Worm (Caenorhabditis elegans) whole organism, L3 larva: ENCODE data around the gene cpr-5.

Source experiments
- aly-2 ChIP-seq: fragments of 150-350 bp; optimal IDR thresholded peaks from 2 replicates; lab custom pipeline; 2014; ENCODE audit warnings: missing biosample characterization, missing genetic modification characterization
- egl-27 ChIP-seq: sonication (generic microtip); optimal IDR thresholded peaks from 4 replicates; lab custom pipeline; 2017; ENCODE audit warnings: missing biosample characterization, missing genetic modification reagents, missing genetic modification characterization
- elt-2 ChIP-seq: sonication (generic microtip); optimal IDR thresholded peaks from 2 replicates; lab custom pipeline; 2016; ENCODE audit warnings: missing genetic modification reagents, mild to moderate bottlenecking, missing genetic modification characterization, missing compliant biosample characterization
- elt-3 ChIP-seq, 3 experiments: fragments of 150-350 bp in 1 of 3; sonication (generic microtip) in 2 of 3; optimal IDR thresholded peaks; 2 replicates in 2 of 3; 4 replicates in 1 of 3; lab custom pipeline; 2014 to 2017; ENCODE audit warnings: missing biosample characterization in 3 of 3, missing genetic modification characterization in 3 of 3
- jun-1 ChIP-seq: fragments of 150-350 bp; optimal IDR thresholded peaks from 2 replicates; lab custom pipeline; 2014; ENCODE audit warnings: missing biosample characterization, missing genetic modification reagents, missing genetic modification characterization
- nhr-76 ChIP-seq: fragments of 150-350 bp; sonication (generic microtip); optimal IDR thresholded peaks from 5 replicates; lab custom pipeline; 2014; ENCODE audit warnings: missing biosample characterization, missing genetic modification characterization
- nhr-77 ChIP-seq: fragments of 150-350 bp; optimal IDR thresholded peaks from 2 replicates; lab custom pipeline; 2014; ENCODE audit warnings: missing biosample characterization, missing genetic modification characterization
- snpc-4 ChIP-seq: fragments of 150-350 bp; optimal IDR thresholded peaks from 2 replicates; lab custom pipeline; 2014; ENCODE audit warnings: missing biosample characterization, missing genetic modification characterization
- zag-1 ChIP-seq: fragments of 150-350 bp; optimal IDR thresholded peaks from 2 replicates; lab custom pipeline; 2014; ENCODE audit warnings: missing biosample characterization, missing genetic modification characterization
- ztf-11 ChIP-seq: fragments of 150-350 bp; optimal IDR thresholded peaks from 2 replicates; lab custom pipeline; 2014; ENCODE audit warnings: missing biosample characterization, missing genetic modification characterization
- ztf-4 ChIP-seq: fragments of 150-350 bp; optimal IDR thresholded peaks from 2 replicates; lab custom pipeline; 2014; ENCODE audit warnings: missing biosample characterization, missing genetic modification characterization

DNA sequence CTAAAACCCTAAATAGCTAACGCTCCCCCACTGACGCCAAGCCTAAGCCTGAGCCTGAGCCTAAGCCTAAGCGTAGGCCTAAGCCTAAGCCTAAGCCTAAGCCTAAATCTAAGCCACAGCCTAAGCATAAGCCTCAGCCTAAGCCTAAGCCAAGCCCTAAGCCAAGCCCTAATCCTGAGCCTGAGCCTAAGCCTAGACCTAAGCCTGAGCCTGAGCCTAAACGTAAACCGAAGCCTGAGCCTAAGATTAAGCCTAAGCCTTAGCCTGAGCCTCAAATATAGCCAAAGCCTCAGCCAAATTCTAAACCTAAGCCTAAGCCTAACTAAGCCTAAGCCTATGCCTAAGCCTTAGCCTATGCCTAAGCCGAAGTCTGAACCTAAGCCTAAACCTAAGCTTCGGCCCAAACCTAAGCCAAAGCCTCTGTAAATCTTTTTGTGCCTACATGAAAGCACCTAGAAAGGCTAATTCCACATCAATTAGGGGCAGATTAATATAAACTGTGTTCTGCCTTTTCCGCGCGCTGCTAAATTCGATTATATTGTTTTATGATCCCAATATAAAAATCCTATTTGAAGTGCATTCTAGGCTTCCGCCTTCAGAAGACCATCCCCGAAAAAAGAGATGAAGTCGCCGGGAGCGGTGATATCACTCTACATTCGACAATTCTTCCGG lies 31.4 kb upstream of the cpr-5 start, which contains the start of gene ptr-16:
- TF ChIP-seq elt-3 (tag; optimal IDR thresholded peaks at IDR 0.05; lab: Kevin White, UChicago) (no peak), jun-1 (tag; lab: Kevin White, UChicago) (no peak), ztf-11 (tag; lab: Kevin White, UChicago) (no peak), snpc-4 (tag; lab: Kevin White, UChicago) (no peak), aly-2 (tag; lab: Kevin White, UChicago) (no peak), elt-2 (no peak), egl-27 (tag; lab: Kevin White, UChicago) (no peak), nhr-77 (no peak), zag-1 (tag; lab: Kevin White, UChicago) (no peak), nhr-76 (no peak), ztf-4 (tag; lab: Kevin White, UChicago) (no peak)
